Fruit fly (Drosophila melanogaster) whole organism, embryonic: ENCODE measurements around the gene CG18577.

Experiments
- Aef1 ChIP-seq: fragments of 200-800 bp; sonication (Bioruptor generic); IDR thresholded peaks from 3 replicates; pipeline ENCODE4 v1.3.6; 2022; ENCODE audit warnings: missing biosample characterization, missing genetic modification characterization
- Atf-2 ChIP-seq: fragments of 200-800 bp; sonication (Bioruptor generic); optimal IDR thresholded peaks from 2 replicates; lab custom pipeline; 2016; ENCODE audit warnings: missing biosample characterization, missing genetic modification characterization
- Awh ChIP-seq: fragments of 200-800 bp; sonication (Bioruptor generic); IDR thresholded peaks from 2 replicates; pipeline ENCODE4, ENCODE4 v1.3.6; 2022; ENCODE audit warnings: missing biosample characterization, missing genetic modification characterization
- BtbVII ChIP-seq: fragments of 200-800 bp; sonication (Bioruptor generic); optimal IDR thresholded peaks from 3 replicates; lab custom pipeline; 2017; ENCODE audit warnings: missing biosample characterization, mild to moderate bottlenecking, missing genetic modification characterization
- CG12219 ChIP-seq: fragments of 200-800 bp; sonication (Bioruptor generic); optimal IDR thresholded peaks from 3 replicates; lab custom pipeline; 2018; ENCODE audit warnings: missing biosample characterization, mild to moderate bottlenecking, missing genetic modification characterization
- CG12391 ChIP-seq: fragments of 200-800 bp; sonication (Bioruptor generic); optimal IDR thresholded peaks from 3 replicates; lab custom pipeline; 2018; ENCODE audit warnings: missing biosample characterization, mild to moderate bottlenecking, missing genetic modification characterization, moderate library complexity
- CG12744 ChIP-seq: fragments of 200-800 bp; sonication (Bioruptor generic); optimal IDR thresholded peaks from 2 replicates; lab custom pipeline; 2016; ENCODE audit warnings: missing biosample characterization, missing genetic modification characterization
- CG13296 ChIP-seq: fragments of 200-800 bp; sonication (Bioruptor generic); optimal IDR thresholded peaks from 3 replicates; lab custom pipeline; 2018; ENCODE audit warnings: missing biosample characterization, mild to moderate bottlenecking, missing genetic modification characterization
- CG14050 ChIP-seq: fragments of 200-800 bp; sonication (Bioruptor generic); IDR thresholded peaks from 3 replicates; pipeline ENCODE4 v1.3.6; 2022; ENCODE audit warnings: missing biosample characterization, missing genetic modification characterization
- CG15011 ChIP-seq: fragments of 200-800 bp; sonication (Bioruptor generic); optimal IDR thresholded peaks from 3 replicates; lab custom pipeline; 2018; ENCODE audit warnings: missing biosample characterization, mild to moderate bottlenecking, missing genetic modification characterization
- CG1647 ChIP-seq: fragments of 200-800 bp; sonication (Bioruptor generic); optimal IDR thresholded peaks from 3 replicates; lab custom pipeline; 2016; ENCODE audit warnings: missing biosample characterization, missing genetic modification characterization
- CG17328 ChIP-seq: fragments of 200-800 bp; sonication (Bioruptor generic); IDR thresholded peaks from 2 replicates; pipeline ENCODE4 v1.3.6; 2022; ENCODE audit warnings: missing biosample characterization, missing genetic modification characterization
- CG17385 ChIP-seq: fragments of 200-800 bp; sonication (Bioruptor generic); optimal IDR thresholded peaks from 3 replicates; lab custom pipeline; 2018; ENCODE audit warnings: missing biosample characterization, mild to moderate bottlenecking, missing genetic modification characterization
- CG17568 ChIP-seq: fragments of 200-800 bp; sonication (Bioruptor generic); optimal IDR thresholded peaks from 2 replicates; lab custom pipeline; 2018; ENCODE audit warnings: missing biosample characterization, mild to moderate bottlenecking, missing genetic modification characterization, moderate library complexity
- CG30403 ChIP-seq: fragments of 200-800 bp; sonication (Bioruptor generic); optimal IDR thresholded peaks from 3 replicates; lab custom pipeline; 2016; ENCODE audit warnings: missing biosample characterization, missing genetic modification characterization
- CG30431 ChIP-seq: fragments of 200-800 bp; sonication (Bioruptor generic); optimal IDR thresholded peaks from 2 replicates; lab custom pipeline; 2017; ENCODE audit warnings: missing biosample characterization, missing genetic modification characterization
- CG8388 ChIP-seq: fragments of 200-800 bp; sonication (Bioruptor generic); optimal IDR thresholded peaks from 2 replicates; lab custom pipeline; 2019; ENCODE audit warnings: missing biosample characterization, mild to moderate bottlenecking, missing genetic modification characterization, moderate library complexity
- CG8924 ChIP-seq: fragments of 200-800 bp; optimal IDR thresholded peaks from 3 replicates; lab custom pipeline; 2019; ENCODE audit warnings: missing biosample characterization, mild to moderate bottlenecking, missing genetic modification characterization, moderate library complexity
- CG9437 ChIP-seq: fragments of 200-800 bp; sonication (Bioruptor generic); optimal IDR thresholded peaks from 2 replicates; lab custom pipeline; 2018; ENCODE audit warnings: missing biosample characterization, mild to moderate bottlenecking, missing genetic modification characterization
- Dek ChIP-seq: fragments of 200-800 bp; sonication (Bioruptor generic); optimal IDR thresholded peaks from 3 replicates; lab custom pipeline; 2019; ENCODE audit warnings: missing biosample characterization, mild to moderate bottlenecking, missing genetic modification characterization, moderate library complexity
- Dll ChIP-seq: fragments of 200-800 bp; sonication (Bioruptor generic); IDR thresholded peaks from 4 replicates; pipeline ENCODE4 v1.3.6; 2022; ENCODE audit warnings: missing biosample characterization, missing genetic modification characterization; ENCODE audit not compliant: partially characterized antibody
- Fer3 ChIP-seq: fragments of 200-800 bp; sonication (Bioruptor generic); optimal IDR thresholded peaks from 2 replicates; lab custom pipeline; 2018; ENCODE audit warnings: missing biosample characterization, mild to moderate bottlenecking, missing genetic modification characterization, moderate library complexity
- GATAe ChIP-seq: fragments of 200-800 bp; sonication (Bioruptor generic); conservative IDR thresholded peaks from 2 replicates; pipeline ENCODE4 v1.3.6; 2022; ENCODE audit warnings: missing biosample characterization, missing genetic modification characterization
- HLHmδ ChIP-seq: fragments of 200-800 bp; sonication (Bioruptor generic); optimal IDR thresholded peaks from 2 replicates; lab custom pipeline; 2018; ENCODE audit warnings: missing biosample characterization, mild to moderate bottlenecking, missing genetic modification characterization, moderate library complexity
- Hr51 ChIP-seq, 2 experiments: fragments of 200-800 bp; sonication (Bioruptor generic); optimal IDR thresholded peaks; 2 replicates in 1 of 2; 3 replicates in 1 of 2; lab custom pipeline; 2016 to 2018; ENCODE audit warnings: missing biosample characterization in 2 of 2, missing genetic modification characterization in 2 of 2, mild to moderate bottlenecking in 1 of 2, moderate library complexity in 1 of 2
- Lhr ChIP-seq: fragments of 200-800 bp; sonication (Bioruptor generic); optimal IDR thresholded peaks from 3 replicates; lab custom pipeline; 2017; ENCODE audit warnings: mild to moderate bottlenecking, missing biosample characterization, missing genetic modification reagents, missing genetic modification characterization
- Med ChIP-seq: fragments of 200-800 bp; sonication (Bioruptor generic); peaks from one replicate; lab custom pipeline; 2016; ENCODE audit warnings: missing biosample characterization, missing genetic modification characterization, mild to moderate bottlenecking, inconsistent platforms, moderate library complexity
- Nf-YA ChIP-seq: fragments of 200-800 bp; sonication (Bioruptor generic); IDR thresholded peaks from 2 replicates; pipeline ENCODE4 v1.3.6; 2022; ENCODE audit warnings: missing biosample characterization, missing genetic modification characterization
- Optix ChIP-seq: fragments of 200-800 bp; sonication (Bioruptor generic); IDR thresholded peaks from 3 replicates; pipeline ENCODE4 v1.3.6; 2022; ENCODE audit warnings: missing biosample characterization, missing genetic modification characterization
- Side ChIP-seq: fragments of 200-800 bp; sonication (Bioruptor generic); optimal IDR thresholded peaks from 2 replicates; lab custom pipeline; 2016; ENCODE audit warnings: missing biosample characterization, missing genetic modification characterization
- Vsx1 ChIP-seq: fragments of 200-800 bp; sonication (Bioruptor generic); optimal IDR thresholded peaks from 2 replicates; lab custom pipeline; 2017; ENCODE audit warnings: missing biosample characterization, mild to moderate bottlenecking, missing genetic modification characterization, missing genetic modification reagents
- YL-1 ChIP-seq: fragments of 200-800 bp; sonication (Bioruptor generic); optimal IDR thresholded peaks from 3 replicates; lab custom pipeline; 2017; ENCODE audit warnings: missing biosample characterization, mild to moderate bottlenecking, missing genetic modification characterization
- al ChIP-seq: fragments of 200-800 bp; sonication (Bioruptor generic); IDR thresholded peaks from 2 replicates; pipeline ENCODE4 v1.3.6; 2022; ENCODE audit warnings: missing biosample characterization, missing genetic modification characterization
- dmrt99B ChIP-seq: fragments of 200-800 bp; sonication (Bioruptor generic); optimal IDR thresholded peaks from 2 replicates; lab custom pipeline; 2018; ENCODE audit warnings: missing biosample characterization, mild to moderate bottlenecking, missing genetic modification characterization, moderate library complexity
- dpn ChIP-seq, 2 experiments: fragments of 200-800 bp; sonication (Bioruptor generic); optimal IDR thresholded peaks; 3 replicates each; lab custom pipeline; 2016; ENCODE audit warnings: missing biosample characterization in 2 of 2, missing genetic modification characterization in 2 of 2
- gfzf ChIP-seq: fragments of 200-800 bp; sonication (Bioruptor generic); optimal IDR thresholded peaks from 2 replicates; lab custom pipeline; 2016; ENCODE audit warnings: missing biosample characterization, mild to moderate bottlenecking, missing genetic modification characterization, moderate library complexity
- ham ChIP-seq: fragments of 200-800 bp; sonication (Bioruptor generic); IDR thresholded peaks from 2 replicates; pipeline ENCODE4 v1.3.6; 2022; ENCODE audit warnings: missing biosample characterization, missing genetic modification characterization
- ken ChIP-seq: fragments of 200-800 bp; sonication (Bioruptor generic); IDR thresholded peaks from 3 replicates; pipeline ENCODE4 v1.3.6; 2022; ENCODE audit warnings: missing biosample characterization, missing genetic modification characterization
- nmo ChIP-seq: fragments of 200-800 bp; sonication (Bioruptor generic); optimal IDR thresholded peaks from 2 replicates; lab custom pipeline; 2018; ENCODE audit warnings: missing biosample characterization, mild to moderate bottlenecking, missing genetic modification characterization, moderate library complexity
- peb ChIP-seq: fragments of 200-800 bp; sonication (Bioruptor generic); IDR thresholded peaks from 2 replicates; pipeline ENCODE4 v1.3.6; 2022; ENCODE audit warnings: missing biosample characterization, missing genetic modification characterization
- phol ChIP-seq: fragments of 200-800 bp; sonication (Bioruptor generic); optimal IDR thresholded peaks from 3 replicates; lab custom pipeline; 2018; ENCODE audit warnings: missing biosample characterization, mild to moderate bottlenecking, missing genetic modification characterization, moderate library complexity
- pita ChIP-seq: fragments of 200-800 bp; sonication (Bioruptor generic); optimal IDR thresholded peaks from 2 replicates; lab custom pipeline; 2017; ENCODE audit warnings: missing biosample characterization, mild to moderate bottlenecking, missing genetic modification characterization
- pum ChIP-seq: fragments of 200-800 bp; sonication (Bioruptor generic); optimal IDR thresholded peaks from 2 replicates; lab custom pipeline; 2016; ENCODE audit warnings: missing biosample characterization, missing genetic modification characterization
- slou ChIP-seq: fragments of 200-800 bp; sonication (Bioruptor generic); optimal IDR thresholded peaks from 3 replicates; lab custom pipeline; 2016; ENCODE audit warnings: missing biosample characterization, missing genetic modification characterization
- stwl ChIP-seq: fragments of 200-800 bp; sonication (Bioruptor generic); optimal IDR thresholded peaks from 3 replicates; lab custom pipeline; 2018; ENCODE audit warnings: missing biosample characterization, mild to moderate bottlenecking, missing genetic modification characterization, moderate library complexity
- tap ChIP-seq: fragments of 200-800 bp; optimal IDR thresholded peaks from 3 replicates; lab custom pipeline; 2019; ENCODE audit warnings: missing biosample characterization, mild to moderate bottlenecking, missing genetic modification characterization, moderate library complexity
- toy ChIP-seq: fragments of 200-800 bp; sonication (Bioruptor generic); IDR thresholded peaks from 2 replicates; pipeline ENCODE4 v1.3.6; 2022; ENCODE audit warnings: missing biosample characterization, missing genetic modification characterization
- trh ChIP-seq: fragments of 200-800 bp; sonication (Bioruptor generic); optimal IDR thresholded peaks from 2 replicates; lab custom pipeline; 2016; ENCODE audit warnings: missing biosample characterization, missing genetic modification characterization
- wdn ChIP-seq: fragments of 200-800 bp; sonication (Bioruptor generic); IDR thresholded peaks from 2 replicates; pipeline ENCODE4 v1.3.6; 2022; ENCODE audit warnings: missing biosample characterization, missing genetic modification characterization

The CG18577 gene

DNA sequence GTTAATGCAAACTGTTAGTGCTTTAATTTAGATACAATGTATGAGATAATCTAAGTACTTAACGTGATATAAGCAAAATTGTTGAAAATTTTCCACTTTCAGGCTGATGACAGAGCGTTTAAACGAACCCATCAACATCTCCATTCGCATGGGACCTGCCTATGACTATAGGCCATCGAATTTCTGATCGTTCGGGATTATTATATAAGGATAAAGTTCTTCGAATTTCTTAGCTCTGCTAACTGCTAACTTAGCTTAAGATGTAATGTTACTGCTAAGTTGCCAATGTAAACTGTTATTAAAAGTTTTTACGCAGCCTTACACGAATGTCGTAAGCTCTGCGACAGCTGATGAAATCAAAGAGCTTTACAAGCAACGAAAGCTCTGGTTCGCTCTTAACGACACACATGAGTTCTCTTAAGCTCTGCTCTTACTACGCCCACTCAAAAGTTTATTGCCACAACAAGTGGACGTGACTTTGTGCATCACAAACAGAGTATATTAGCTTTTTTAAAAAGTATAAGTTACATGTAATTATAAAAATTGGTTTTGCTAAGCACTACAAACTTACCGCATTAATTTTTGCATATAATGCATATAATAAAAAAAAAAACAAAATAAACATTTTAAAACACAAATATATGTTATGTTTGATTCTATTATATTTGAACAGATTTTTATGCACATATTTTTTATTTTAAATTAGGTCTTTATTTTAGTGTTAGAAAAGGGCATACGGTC is 926 bp downstream of the CG18577 start (continued):
- TF ChIP-seq pum (GFP tag; lab: Kevin White, UChicago): peak; percentile 82
- TF ChIP-seq Aef1: peak; percentile 98
- TF ChIP-seq Side: peak; percentile 59
- TF ChIP-seq dpn (GFP tag; optimal IDR thresholded peaks at IDR 0.05; lab: Kevin White, UChicago): peak; percentile 96 to 97
- peak; percentile 98 for TF ChIP-seq Med (GFP tag; lab: Kevin White, UChicago)
- peak; percentile 96 for TF ChIP-seq Vsx1 (GFP tag; lab: Kevin White, UChicago)
- TF ChIP-seq CG17328: peak; percentile 95
- peak; percentile 91 for TF ChIP-seq CG17568
- TF ChIP-seq Awh (GFP tag; lab: Robert Waterston, UW): peak; percentile 97
- TF ChIP-seq CG1647 (GFP tag; lab: Kevin White, UChicago): peak; percentile 81
- peak; percentile 74 for TF ChIP-seq Atf-2 (GFP tag; lab: Kevin White, UChicago)
- peak; percentile 99 for TF ChIP-seq Dek (tag; lab: Kevin White, UChicago)
- TF ChIP-seq Lhr (GFP tag; lab: Kevin White, UChicago): peak; percentile 93
- TF ChIP-seq CG15011 (GFP tag; lab: Kevin White, UChicago): peak; percentile 98
- peak; percentile 98 for TF ChIP-seq Fer3 (tag; lab: Kevin White, UChicago)
- peak; percentile 93 to 100 for TF ChIP-seq Hr51 (GFP tag; optimal IDR thresholded peaks at IDR 0.05; lab: Kevin White, UChicago)
- TF ChIP-seq dmrt99B (tag; lab: Kevin White, UChicago): peak; percentile 100
- peak; percentile 96 for TF ChIP-seq Nf-YA (GFP tag; lab: Robert Waterston, UW)
- peak; percentile 98 for TF ChIP-seq CG8388 (GFP tag; lab: Kevin White, UChicago)
- peak; percentile 63 for TF ChIP-seq CG12744 (GFP tag; lab: Kevin White, UChicago)
- peak; percentile 90 for TF ChIP-seq YL-1 (GFP tag; lab: Kevin White, UChicago)
- TF ChIP-seq CG30403: peak; percentile 99
- TF ChIP-seq CG14050 (GFP tag; lab: Robert Waterston, UW): peak; percentile 97
- peak; percentile 92 for TF ChIP-seq CG12219 (GFP tag; lab: Kevin White, UChicago)
- TF ChIP-seq HLHmδ (GFP tag; lab: Kevin White, UChicago): no peak
- TF ChIP-seq tap (tag; lab: Kevin White, UChicago): peak; percentile 89
- no peak; the same call in 2 of the 3 replicates for TF ChIP-seq Optix
- TF ChIP-seq peb (GFP tag; lab: Robert Waterston, UW): peak; percentile 97
- peak; percentile 99 for TF ChIP-seq CG13296 (GFP tag; lab: Kevin White, UChicago)
- peak; percentile 3 for TF ChIP-seq gfzf (GFP tag; lab: Kevin White, UChicago)
- TF ChIP-seq CG9437 (GFP tag; lab: Kevin White, UChicago): peak; percentile 97
- peak; percentile 97 for TF ChIP-seq wdn (GFP tag; lab: Robert Waterston, UW)
- TF ChIP-seq nmo: peak; percentile 100
- peak; percentile 95 for TF ChIP-seq CG8924 (tag; lab: Kevin White, UChicago)
- TF ChIP-seq GATAe (GFP tag; lab: Robert Waterston, UW): peak; percentile 98
- TF ChIP-seq stwl (tag; lab: Kevin White, UChicago): no peak
- TF ChIP-seq toy (GFP tag; lab: Robert Waterston, UW): peak; percentile 93
- peak; percentile 98 for TF ChIP-seq slou (GFP tag; lab: Kevin White, UChicago)
- TF ChIP-seq CG30431 (GFP tag; lab: Kevin White, UChicago): peak; percentile 97
- TF ChIP-seq Dll (GFP tag; lab: Robert Waterston, UW): no peak
- no peak for TF ChIP-seq pita (GFP tag; lab: Kevin White, UChicago)
- peak; percentile 91 for TF ChIP-seq ham (GFP tag; lab: Robert Waterston, UW)
- TF ChIP-seq phol: peak; percentile 99
- TF ChIP-seq BtbVII (GFP tag; lab: Kevin White, UChicago): peak; percentile 98
- peak; percentile 96 for TF ChIP-seq CG17385 (GFP tag; lab: Kevin White, UChicago)
- TF ChIP-seq ken: peak; percentile 96
- peak; percentile 98 for TF ChIP-seq trh
- TF ChIP-seq CG12391 (tag; lab: Kevin White, UChicago): peak; percentile 99
- TF ChIP-seq al (GFP tag; lab: Robert Waterston, UW): peak; percentile 99
